Worm (Caenorhabditis elegans): ENCODE results near the gene snf-12.

DNA sequence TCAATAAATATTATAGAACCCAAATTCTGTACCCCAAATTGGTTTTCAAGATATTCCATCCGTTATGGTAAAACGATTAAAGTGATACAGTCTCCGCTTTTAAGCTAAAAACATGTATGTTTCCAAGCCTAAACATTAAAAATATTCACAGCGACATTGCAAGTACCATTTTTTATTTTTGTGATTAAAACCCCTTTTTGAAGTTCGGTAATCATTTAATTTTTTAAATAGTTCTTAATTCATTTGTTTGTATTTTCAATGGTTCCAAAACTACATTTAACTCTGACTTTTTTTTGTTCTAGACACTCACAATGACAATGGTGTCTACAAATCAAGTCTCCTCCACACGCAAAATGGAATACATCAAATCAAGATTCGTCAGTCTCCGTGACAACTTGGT lies 13.8 kb upstream of the snf-12 start, which contains the start of gene T25B6.4:
- TF ChIP-seq nhr-12 (tag; optimal IDR thresholded peaks at IDR 0.05) = no peak
- no peak for TF ChIP-seq ces-1 (GFP tag; optimal IDR thresholded peaks at IDR 0.05)
- TF ChIP-seq elt-3 (tag; optimal IDR thresholded peaks at IDR 0.05) = no peak
- no peak for TF ChIP-seq tbx-8 (GFP tag; optimal IDR thresholded peaks at IDR 0.05)
- no peak for TF ChIP-seq lsy-2 (tag; optimal IDR thresholded peaks at IDR 0.05)
- no peak for TF ChIP-seq elt-1 (tag; optimal IDR thresholded peaks at IDR 0.05; ENCODE audit: borderline replicate concordance, insufficient read depth)
- TF ChIP-seq drap-1 (GFP tag; optimal IDR thresholded peaks at IDR 0.05) = no peak
- no peak for TF ChIP-seq hlh-1 (tag; optimal IDR thresholded peaks at IDR 0.05)
- TF ChIP-seq unc-62 (GFP tag; optimal IDR thresholded peaks at IDR 0.05) = no peak

All from whole organism, mixed stage, embryonic.